Worm (Caenorhabditis elegans) whole organism, L4 larva: ENCODE measurements around the gene F20D12.7.
A peak's percentile ranks its signal among the peaks of the same experiment; 100 is the strongest.

Experiments used
- T20F7.1 ChIP-seq: fragments of 200-800 bp; sonication (Bioruptor generic); optimal IDR thresholded peaks from 2 replicates; lab custom pipeline; 2018; ENCODE audit warnings: mild to moderate bottlenecking, missing genetic modification characterization, missing compliant biosample characterization
- Y5F2A.4 ChIP-seq: fragments of 200-800 bp; sonication (Bioruptor generic); optimal IDR thresholded peaks from 2 replicates; lab custom pipeline; 2018; ENCODE audit warnings: mild to moderate bottlenecking, missing genetic modification characterization, missing compliant biosample characterization
- aha-1 ChIP-seq: fragments of 150-350 bp; peaks from one replicate; lab custom pipeline; 2014; ENCODE audit warnings: missing biosample characterization, missing genetic modification characterization
- ceh-20 ChIP-seq: fragments of 200-800 bp; sonication (Bioruptor generic); IDR thresholded peaks from 2 replicates; pipeline ENCODE4 v1.3.6; 2022; ENCODE audit warnings: missing genetic modification reagents, missing genetic modification characterization, missing compliant biosample characterization
- ceh-32 ChIP-seq: sonication (generic microtip); optimal IDR thresholded peaks from 2 replicates; lab custom pipeline; 2016; ENCODE audit warnings: mild to moderate bottlenecking, missing genetic modification characterization, missing compliant biosample characterization; ENCODE audit not compliant: poor library complexity
- daf-16 ChIP-seq, 3 experiments: sonication (generic microtip); optimal IDR thresholded peaks; 2 replicates each; lab custom pipeline; 2016 to 2017; ENCODE audit warnings: missing genetic modification characterization in 3 of 3, missing genetic modification reagents in 3 of 3, mild to moderate bottlenecking in 2 of 3, missing compliant biosample characterization in 2 of 3, missing biosample characterization in 1 of 3, moderate library complexity in 1 of 3
- dpl-1 ChIP-seq: fragments of 150-350 bp; optimal IDR thresholded peaks from 2 replicates; lab custom pipeline; 2014; ENCODE audit warnings: missing biosample characterization, missing genetic modification reagents, missing genetic modification characterization
- duxl-1 ChIP-seq: sonication (generic microtip); optimal IDR thresholded peaks from 2 replicates; lab custom pipeline; 2016; ENCODE audit warnings: mild to moderate bottlenecking, missing genetic modification characterization, moderate library complexity, missing compliant biosample characterization; ENCODE audit not compliant: poor library complexity
- dve-1 ChIP-seq: sonication (generic microtip); optimal IDR thresholded peaks from 2 replicates; lab custom pipeline; 2017; ENCODE audit warnings: antibody characterized with exemption, mild to moderate bottlenecking, missing genetic modification characterization, missing compliant biosample characterization; ENCODE audit not compliant: insufficient read depth
- egl-27 ChIP-seq: sonication (generic microtip); optimal IDR thresholded peaks from 3 replicates; lab custom pipeline; 2017; ENCODE audit warnings: missing biosample characterization, missing genetic modification reagents, missing genetic modification characterization
- egl-43 ChIP-seq: fragments of 200-800 bp; sonication (Bioruptor generic); IDR thresholded peaks from 2 replicates; pipeline ENCODE4 v1.3.6; 2022; ENCODE audit warnings: missing genetic modification reagents, missing genetic modification characterization, missing compliant biosample characterization
- hif-1 ChIP-seq, 2 experiments: sonication (generic microtip); optimal IDR thresholded peaks; 2 replicates each; lab custom pipeline; 2016 to 2017; ENCODE audit warnings: missing compliant biosample characterization in 2 of 2, missing genetic modification characterization in 2 of 2, missing genetic modification reagents in 2 of 2, missing genotype in 2 of 2, mild to moderate bottlenecking in 1 of 2
- hlh-11 ChIP-seq: fragments of 200-800 bp; sonication (Bioruptor generic); optimal IDR thresholded peaks from 2 replicates; lab custom pipeline; 2018; ENCODE audit warnings: mild to moderate bottlenecking, missing genetic modification characterization, missing compliant biosample characterization
- hlh-30 ChIP-seq: sonication (generic microtip); optimal IDR thresholded peaks from 2 replicates; lab custom pipeline; 2017; ENCODE audit warnings: antibody characterized with exemption, mild to moderate bottlenecking, missing genetic modification characterization, missing compliant biosample characterization; ENCODE audit not compliant: insufficient read depth
- hmg-1.1 ChIP-seq: fragments of 200-800 bp; sonication (Bioruptor generic); IDR thresholded peaks from 2 replicates; pipeline ENCODE4 v1.3.6; 2022; ENCODE audit warnings: missing genetic modification reagents, missing genetic modification characterization, missing compliant biosample characterization
- lim-7 ChIP-seq: fragments of 200-800 bp; sonication (Bioruptor generic); IDR thresholded peaks from 2 replicates; pipeline ENCODE4 v1.3.6; 2022; ENCODE audit warnings: missing genetic modification characterization, missing compliant biosample characterization
- lin-13 ChIP-seq: fragments of 150-350 bp; optimal IDR thresholded peaks from 2 replicates; lab custom pipeline; 2014; ENCODE audit warnings: missing biosample characterization, missing genetic modification reagents, missing genetic modification characterization
- lin-15B ChIP-seq: fragments of 150-350 bp; sonication (generic microtip); optimal IDR thresholded peaks from 3 replicates; lab custom pipeline; 2014; ENCODE audit warnings: missing biosample characterization, missing genetic modification characterization
- lin-29 ChIP-seq: fragments of 200-800 bp; sonication (Bioruptor generic); IDR thresholded peaks from 2 replicates; pipeline ENCODE4 v1.3.6; 2022; ENCODE audit warnings: missing genetic modification reagents, missing genetic modification characterization, missing compliant biosample characterization
- lsy-2 ChIP-seq, 2 experiments: fragments of 150-350 bp in 1 of 2; sonication (generic microtip) in 1 of 2; optimal IDR thresholded peaks; 2 replicates each; lab custom pipeline; 2014 to 2017; ENCODE audit warnings: missing biosample characterization in 2 of 2, missing genetic modification characterization in 2 of 2
- madf-9 ChIP-seq: fragments of 200-800 bp; sonication (Bioruptor generic); conservative IDR thresholded peaks from 2 replicates; pipeline ENCODE4 v1.3.6; 2022; ENCODE audit warnings: missing genetic modification reagents, missing genetic modification characterization, missing compliant biosample characterization
- mdl-1 ChIP-seq, 2 experiments: fragments of 150-350 bp in 1 of 2; sonication (generic microtip) in 1 of 2; optimal IDR thresholded peaks; 2 replicates each; lab custom pipeline; 2014 to 2017; ENCODE audit warnings: missing biosample characterization in 2 of 2, missing genetic modification characterization in 2 of 2
- mep-1 ChIP-seq: fragments of 150-350 bp; sonication (generic microtip); optimal IDR thresholded peaks from 3 replicates; lab custom pipeline; 2014; ENCODE audit warnings: missing biosample characterization, missing genetic modification characterization
- mxl-3 ChIP-seq: fragments of 200-800 bp; sonication (Bioruptor generic); optimal IDR thresholded peaks from 2 replicates; lab custom pipeline; 2018; ENCODE audit warnings: mild to moderate bottlenecking, missing genetic modification characterization, missing compliant biosample characterization
- nhr-10 ChIP-seq: fragments of 150-350 bp; optimal IDR thresholded peaks from 2 replicates; lab custom pipeline; 2014; ENCODE audit warnings: missing biosample characterization, missing genetic modification characterization
- nhr-102 ChIP-seq: sonication (generic microtip); optimal IDR thresholded peaks from 2 replicates; lab custom pipeline; 2016; ENCODE audit warnings: mild to moderate bottlenecking, missing genetic modification characterization, moderate library complexity, missing compliant biosample characterization
- nhr-11 ChIP-seq: fragments of 150-350 bp; optimal IDR thresholded peaks from 2 replicates; lab custom pipeline; 2014; ENCODE audit warnings: missing biosample characterization, missing genetic modification characterization
- nhr-41 ChIP-seq: fragments of 200-800 bp; sonication (Bioruptor generic); IDR thresholded peaks from 2 replicates; pipeline ENCODE4 v1.3.6; 2022; ENCODE audit warnings: missing genetic modification reagents, missing genetic modification characterization, missing compliant biosample characterization
- nhr-6 ChIP-seq: fragments of 150-350 bp; optimal IDR thresholded peaks from 2 replicates; lab custom pipeline; 2014; ENCODE audit warnings: missing biosample characterization, missing genetic modification characterization
- nhr-76 ChIP-seq: fragments of 150-350 bp; optimal IDR thresholded peaks from 2 replicates; lab custom pipeline; 2014; ENCODE audit warnings: missing biosample characterization, missing genetic modification characterization
- rbr-2 ChIP-seq: sonication (generic microtip); optimal IDR thresholded peaks from 2 replicates; lab custom pipeline; 2016; ENCODE audit warnings: missing genotype, missing genetic modification characterization, missing compliant biosample characterization
- sdz-12 ChIP-seq: fragments of 200-800 bp; sonication (Bioruptor generic); optimal IDR thresholded peaks from 2 replicates; lab custom pipeline; 2018; ENCODE audit warnings: mild to moderate bottlenecking, missing genetic modification characterization, missing compliant biosample characterization
- snpc-4 ChIP-seq: fragments of 150-350 bp; optimal IDR thresholded peaks from 2 replicates; lab custom pipeline; 2014; ENCODE audit warnings: missing biosample characterization, missing genetic modification characterization
- spr-1 ChIP-seq: sonication (generic microtip); optimal IDR thresholded peaks from 2 replicates; lab custom pipeline; 2016; ENCODE audit warnings: mild to moderate bottlenecking, missing genetic modification characterization, missing compliant biosample characterization
- unc-62 ChIP-seq, 3 experiments: fragments of 150-350 bp in 1 of 3; sonication (generic microtip); optimal IDR thresholded peaks in 2 of 3; peaks in 1 of 3; 1 replicate in 1 of 3; 2 replicates in 2 of 3; lab custom pipeline; 2014 to 2017; ENCODE audit warnings: missing biosample characterization in 3 of 3, missing genetic modification characterization in 3 of 3, missing genetic modification reagents in 3 of 3, missing genotype in 1 of 3

Gene F20D12.7

DNA sequence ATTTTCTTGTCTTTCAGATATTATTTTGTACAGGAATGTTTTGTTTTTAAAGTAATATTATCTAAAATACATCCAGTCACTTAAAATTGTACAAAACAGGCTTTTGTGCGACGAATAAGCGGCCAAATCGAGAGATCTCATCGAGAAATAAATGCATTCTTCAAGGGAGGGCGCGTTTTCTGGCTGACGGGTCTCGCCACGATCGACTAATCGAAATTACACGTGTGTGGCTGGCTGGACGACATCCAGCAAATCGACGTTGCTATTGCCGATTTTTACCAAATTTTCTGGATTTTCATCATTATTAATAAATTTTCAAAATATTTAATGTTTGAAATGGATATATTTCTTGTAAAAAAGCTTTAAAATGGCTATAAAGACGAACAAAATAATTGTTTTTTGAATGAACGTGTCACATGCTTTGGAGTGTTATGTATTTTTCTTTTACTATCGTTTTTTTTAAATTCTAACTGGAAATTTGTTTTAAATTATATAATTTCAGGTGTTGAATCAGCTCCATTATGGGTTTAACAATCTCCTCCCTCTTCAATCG is 43.4 kb upstream of the F20D12.7 start, which contains the start of gene arf-5:
Gene arf-5, plus strand, starts transcription at position 503 of the 553 bp plus-strand sequence.
- no peak for TF ChIP-seq hif-1 (tag; optimal IDR thresholded peaks at IDR 0.05; lab: Kevin White, UChicago)
- no peak for TF ChIP-seq nhr-76 (tag; lab: Kevin White, UChicago)
- TF ChIP-seq daf-16 (GFP tag; optimal IDR thresholded peaks at IDR 0.05; lab: Kevin White, UChicago), result no peak
- peak; percentile 17 for TF ChIP-seq daf-16 (tag; optimal IDR thresholded peaks at IDR 0.05; lab: Kevin White, UChicago)
- TF ChIP-seq hlh-30 (tag; lab: Kevin White, UChicago), result peak; percentile 64
- peak; percentile 53 for TF ChIP-seq mep-1
- TF ChIP-seq lsy-2 (tag; optimal IDR thresholded peaks at IDR 0.05; lab: Kevin White, UChicago), result peak in 1 of 2 experiments; percentile 61
- TF ChIP-seq mxl-3 (GFP tag; lab: Kevin White, UChicago), result peak; percentile 85
- TF ChIP-seq mdl-1 (tag; optimal IDR thresholded peaks at IDR 0.05; lab: Kevin White, UChicago), result peak in 1 of 2 experiments; percentile 82
- TF ChIP-seq hlh-11 (tag; lab: Kevin White, UChicago), result peak; percentile 31
- TF ChIP-seq dpl-1 (GFP tag; lab: Kevin White, UChicago), result peak; percentile 42
- TF ChIP-seq nhr-6 (tag; lab: Kevin White, UChicago), result peak; percentile 2
- TF ChIP-seq dve-1, result peak; percentile 40
- peak; percentile 33 for TF ChIP-seq rbr-2 (tag; lab: Kevin White, UChicago)
- peak; percentile 33 for TF ChIP-seq T20F7.1 (GFP tag; lab: Kevin White, UChicago)
- 0 out of 2 replicates have a peak, but pooled peaks have one; percentile 7 for TF ChIP-seq hmg-1.1 (GFP tag; lab: Robert Waterston, UW)
- TF ChIP-seq aha-1 (tag; lab: Kevin White, UChicago), result no peak

DNA sequence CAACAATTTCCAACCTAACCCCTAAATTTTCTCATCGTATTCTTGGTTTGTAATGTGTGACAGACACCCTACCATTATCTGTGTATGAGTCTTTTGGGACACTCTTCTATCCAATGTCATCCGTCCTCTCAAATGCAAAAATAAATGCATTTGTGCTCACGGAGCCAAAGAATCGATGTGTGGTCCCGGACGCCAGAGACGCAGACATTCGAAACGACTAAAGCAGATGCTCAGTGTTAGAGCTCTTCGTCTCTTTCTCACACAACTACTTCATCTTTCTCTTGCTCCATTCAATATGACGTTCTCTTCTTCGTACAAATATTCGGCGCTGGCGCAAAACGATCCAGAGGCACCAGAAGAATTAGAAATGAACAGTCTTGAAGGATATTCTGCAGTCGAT is 40.9 kb upstream of the F20D12.7 start, which contains the start of gene unc-24:
Gene unc-24, plus strand, starts transcription at position 283 of the 400 bp plus-strand sequence.
- no peak for TF ChIP-seq ceh-32 (tag; lab: Kevin White, UChicago)
- TF ChIP-seq sdz-12 (GFP tag; lab: Kevin White, UChicago), result no peak
- TF ChIP-seq madf-9 (GFP tag; lab: Robert Waterston, UW), result no peak
- TF ChIP-seq mdl-1 (tag; optimal IDR thresholded peaks at IDR 0.05; lab: Kevin White, UChicago), result peak in 1 of 2 experiments; percentile 3
- peak in 1 of 2 experiments; percentile 45 for TF ChIP-seq unc-62 (GFP tag; optimal IDR thresholded peaks at IDR 0.05 in 1 of 2; lab: Kevin White, UChicago)
- no peak for TF ChIP-seq unc-62 (tag; optimal IDR thresholded peaks at IDR 0.05; lab: Kevin White, UChicago)
- TF ChIP-seq aha-1 (tag; lab: Kevin White, UChicago), result peak; percentile 87
- TF ChIP-seq, all 104 proteins: peak for 3

DNA sequence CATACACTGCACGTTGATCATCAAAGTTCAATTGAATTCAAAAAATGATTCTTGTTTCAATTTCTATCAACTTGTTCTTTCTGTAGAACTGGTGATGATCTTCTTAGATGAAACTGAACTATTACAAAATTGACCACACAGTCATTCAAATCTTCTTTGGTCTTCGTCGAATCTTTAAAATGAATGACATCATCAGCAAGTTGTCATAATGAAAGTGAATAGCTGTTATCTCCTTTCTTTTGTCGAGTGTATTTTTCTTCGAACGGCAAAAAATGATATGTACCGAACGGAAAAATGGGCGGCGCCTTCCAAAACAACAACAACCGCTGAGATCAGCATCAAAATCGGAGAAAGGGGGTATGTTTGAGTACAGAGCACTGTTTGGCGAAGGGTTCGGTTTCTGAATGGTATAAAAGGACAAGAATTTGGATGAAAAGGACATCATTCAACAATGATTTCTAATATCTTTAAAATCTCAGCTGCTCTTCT is 38.8 kb upstream of the F20D12.7 start, which contains the start of gene ora-1:
Gene ora-1, plus strand, starts transcription at position 439 of the 489 bp plus-strand sequence.
- TF ChIP-seq lim-7 (no peak), lin-29 (GFP tag; lab: Robert Waterston, UW) (no peak), madf-9 (GFP tag; lab: Robert Waterston, UW) (no peak), nhr-10 (no peak), Y5F2A.4 (no peak), aha-1 (tag; lab: Kevin White, UChicago) (peak; percentile 49), unc-62 (GFP tag; optimal IDR thresholded peaks at IDR 0.05 in 1 of 2; lab: Kevin White, UChicago) (peak in 1 of 2 experiments; percentile 14), unc-62 (tag; optimal IDR thresholded peaks at IDR 0.05; lab: Kevin White, UChicago) (no peak)

DNA sequence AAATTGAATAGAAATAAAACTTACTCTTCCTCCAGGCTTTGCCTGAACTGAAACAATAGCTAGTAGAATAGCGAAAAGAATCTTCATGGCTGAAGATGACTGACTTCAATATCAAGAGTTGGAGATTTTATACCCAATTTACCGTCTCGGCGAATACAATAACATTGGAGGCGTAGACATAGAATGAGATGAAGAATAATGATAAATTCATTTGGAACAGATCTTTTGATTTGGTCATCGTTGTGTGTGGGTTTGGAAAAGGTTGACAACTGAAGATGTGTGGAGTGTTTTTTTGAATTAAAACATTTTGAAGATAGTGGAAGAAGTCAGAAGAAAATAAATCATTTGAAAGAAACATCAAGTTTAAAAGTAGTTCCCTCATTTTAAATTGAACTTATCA is 37.5 kb upstream of the F20D12.7 start, which contains the start of gene F57H12.6:
Gene F57H12.6, minus strand, starts transcription at position 101 of the 400 bp plus-strand sequence.
- TF ChIP-seq duxl-1 (tag; lab: Kevin White, UChicago) (no peak), aha-1 (tag; lab: Kevin White, UChicago) (peak; percentile 84)

DNA sequence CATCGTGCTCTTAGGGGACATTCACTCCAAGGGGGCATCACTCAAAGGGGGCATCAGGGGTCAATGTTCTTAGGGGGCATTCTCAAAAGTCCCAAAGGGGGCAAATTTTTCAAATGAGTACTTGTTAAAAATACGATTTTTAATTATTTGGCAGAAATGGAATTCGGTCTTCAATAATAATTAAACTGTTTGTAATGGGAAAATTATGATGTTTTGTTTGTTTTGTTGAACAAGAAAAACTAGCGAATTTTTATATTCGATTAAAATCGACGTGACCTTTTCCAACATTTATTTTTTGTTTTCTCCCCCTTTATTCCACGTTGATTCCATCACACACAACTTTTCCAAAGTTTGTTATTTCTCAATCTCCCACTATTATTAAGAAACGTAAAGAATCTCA is 28.3 kb upstream of the F20D12.7 start, which contains the start of gene F57H12.5:
Gene F57H12.5, plus strand, starts transcription at position 301 of the 400 bp plus-strand sequence.
- TF ChIP-seq nhr-41 (no peak), egl-27 (tag; lab: Kevin White, UChicago) (no peak), lim-7 (no peak), lin-15B (tag; lab: Kevin White, UChicago) (no peak), nhr-102 (tag; lab: Kevin White, UChicago) (no peak), egl-43 (GFP tag; lab: Robert Waterston, UW) (no peak), snpc-4 (tag; lab: Kevin White, UChicago) (no peak), nhr-11 (tag; lab: Kevin White, UChicago) (no peak), ceh-20 (GFP tag; lab: Robert Waterston, UW) (no peak), lin-13 (GFP tag; lab: Kevin White, UChicago) (no peak), Y5F2A.4 (no peak), daf-16 (GFP tag; optimal IDR thresholded peaks at IDR 0.05; lab: Kevin White, UChicago) (no peak), daf-16 (tag; optimal IDR thresholded peaks at IDR 0.05; lab: Kevin White, UChicago) (no peak), spr-1 (tag; lab: Kevin White, UChicago) (no peak), mdl-1 (tag; optimal IDR thresholded peaks at IDR 0.05; lab: Kevin White, UChicago) (no peak), ceh-32 (tag; lab: Kevin White, UChicago) (no peak)
